Worm (Caenorhabditis elegans) whole organism, L3 larva: ENCODE results near the gene C13A2.10.

Source experiments
- egl-27 ChIP-seq: sonication (generic microtip); optimal IDR thresholded peaks from 4 replicates; lab custom pipeline; 2017; ENCODE audit warnings: missing biosample characterization, missing genetic modification reagents, missing genetic modification characterization
- elt-1 ChIP-seq: fragments of 150-350 bp; optimal IDR thresholded peaks from 2 replicates; lab custom pipeline; 2014; ENCODE audit warnings: missing biosample characterization, missing genetic modification characterization
- elt-2 ChIP-seq: sonication (generic microtip); optimal IDR thresholded peaks from 2 replicates; lab custom pipeline; 2016; ENCODE audit warnings: missing genetic modification reagents, mild to moderate bottlenecking, missing genetic modification characterization, missing compliant biosample characterization
- elt-3 ChIP-seq, 3 experiments: fragments of 150-350 bp in 1 of 3; sonication (generic microtip) in 2 of 3; optimal IDR thresholded peaks; 2 replicates in 2 of 3; 4 replicates in 1 of 3; lab custom pipeline; 2014 to 2017; ENCODE audit warnings: missing biosample characterization in 3 of 3, missing genetic modification characterization in 3 of 3
- fkh-10 ChIP-seq: sonication (generic microtip); optimal IDR thresholded peaks from 2 replicates; lab custom pipeline; 2017; ENCODE audit warnings: missing biosample characterization, missing genetic modification reagents, missing genetic modification characterization
- lin-39 ChIP-seq: fragments of 150-350 bp; optimal IDR thresholded peaks from 2 replicates; lab custom pipeline; 2018; ENCODE audit warnings: missing biosample characterization, missing genetic modification reagents, missing genetic modification characterization
- mdl-1 ChIP-seq: fragments of 150-350 bp; optimal IDR thresholded peaks from 2 replicates; lab custom pipeline; 2014; ENCODE audit warnings: missing biosample characterization, missing genetic modification characterization
- nhr-77 ChIP-seq: fragments of 150-350 bp; optimal IDR thresholded peaks from 2 replicates; lab custom pipeline; 2014; ENCODE audit warnings: missing biosample characterization, missing genetic modification characterization

DNA sequence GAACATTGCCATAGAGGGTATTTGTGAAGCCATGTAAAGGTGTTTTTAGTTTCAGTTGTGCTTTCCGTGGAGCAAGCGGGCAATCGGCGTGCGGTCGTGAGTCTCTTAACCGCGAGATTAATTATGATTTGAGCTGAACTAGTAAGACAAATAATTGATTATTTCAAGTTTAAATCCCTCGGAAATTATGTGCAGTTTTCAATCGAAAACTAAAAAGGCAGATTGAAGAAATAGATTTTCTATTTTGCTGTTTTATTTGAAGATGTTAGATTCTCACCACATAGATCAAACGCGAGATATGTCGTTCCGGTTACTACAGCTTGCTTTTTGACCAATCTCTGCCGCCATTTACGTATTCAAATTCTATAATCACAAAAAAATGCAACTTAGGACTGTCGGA, 7.1 kb upstream of the C13A2.10 start, which contains the start of gene C13A2.3:
- TF ChIP-seq egl-27 (tag; lab: Kevin White, UChicago) (no peak), nhr-77 (tag; lab: Kevin White, UChicago) (no peak), mdl-1 (tag; lab: Kevin White, UChicago) (no peak), elt-2 (tag; lab: Kevin White, UChicago) (no peak), fkh-10 (no peak), elt-3 (tag; optimal IDR thresholded peaks at IDR 0.05; lab: Kevin White, UChicago) (no peak), elt-1 (tag; lab: Kevin White, UChicago) (no peak), lin-39 (tag; lab: Kevin White, UChicago) (no peak)
